Fruit fly (Drosophila melanogaster): ENCODE results near the gene aurA.

- TF ChIP-seq psq (optimal IDR thresholded peaks at IDR 0.05) = no peak
- TF ChIP-seq EcR (GFP tag; optimal IDR thresholded peaks at IDR 0.05) = no peak
- TF ChIP-seq usp (GFP tag; optimal IDR thresholded peaks at IDR 0.05) = no peak
- TF ChIP-seq pan (optimal IDR thresholded peaks at IDR 0.05) = no peak
- no peak for TF ChIP-seq CG8478 (optimal IDR thresholded peaks at IDR 0.05)
Observed at dm6 chr3R:11973826-11974225, 10.9 kb downstream of the aurA start.
